Fruit fly (Drosophila melanogaster): ENCODE results near the gene sens-2.

DNA sequence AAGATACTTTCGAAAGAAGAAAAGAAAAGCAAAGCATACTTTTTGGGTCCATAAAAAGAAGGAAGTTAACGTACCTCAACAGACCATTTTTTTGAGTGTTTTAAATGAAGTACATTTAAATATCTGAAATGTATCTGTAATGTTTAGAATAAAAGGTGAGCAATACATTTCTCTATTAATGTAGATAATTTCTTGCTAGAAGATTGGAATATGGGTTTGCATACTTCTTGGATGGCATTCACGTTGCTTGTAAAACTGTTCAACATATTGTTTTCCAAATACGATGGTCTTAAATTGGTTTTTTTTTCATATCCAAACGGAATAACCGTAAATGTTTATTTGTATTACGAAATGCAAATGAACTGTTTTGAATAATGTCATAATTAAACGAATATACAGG, 16.0 kb upstream of the sens-2 start, which contains the start of gene CG17375:
- TF ChIP-seq CG10267 (tag; optimal IDR thresholded peaks at IDR 0.05) (no peak), Ptx1 (GFP tag; IDR thresholded peaks at IDR 0.05) (no peak), tll (GFP tag; optimal IDR thresholded peaks at IDR 0.05) (no peak), Ets65A (GFP tag) (no peak), CG4328 (GFP tag; optimal IDR thresholded peaks at IDR 0.05) (no peak), repo (GFP tag; optimal IDR thresholded peaks at IDR 0.05) (no peak), ERR (GFP tag; optimal IDR thresholded peaks at IDR 0.05) (no peak), tx (GFP tag; optimal IDR thresholded peaks at IDR 0.05) (no peak), bowl (GFP tag; IDR thresholded peaks at IDR 0.05) (no peak), CG12155 (GFP tag; optimal IDR thresholded peaks at IDR 0.05) (no peak), az2 (GFP tag; optimal IDR thresholded peaks at IDR 0.05) (no peak), slbo (GFP tag; IDR thresholded peaks at IDR 0.05) (no peak)

Data from whole organism, embryonic.